Worm (Caenorhabditis elegans): ENCODE data around the gene srd-63.

DNA sequence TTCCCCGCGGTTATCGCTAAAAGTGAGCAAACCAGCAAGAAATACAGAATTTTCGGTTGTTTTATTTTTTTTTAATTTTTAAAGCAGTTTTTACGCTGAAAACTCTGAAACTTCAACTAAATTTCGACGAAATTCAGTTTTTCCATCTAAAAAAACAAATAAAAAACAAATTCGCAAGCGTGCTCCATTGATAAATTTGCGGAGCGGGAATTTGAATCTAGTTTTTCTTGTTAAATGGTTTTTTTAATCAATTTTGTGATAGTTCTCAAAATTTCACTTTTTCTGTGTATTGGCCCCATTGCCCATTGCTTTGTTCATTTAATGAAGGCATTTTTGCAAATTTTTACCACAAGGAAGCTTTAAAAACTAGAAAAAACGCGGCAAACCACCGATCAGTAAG lies 36.8 kb downstream of the srd-63 start:
- no peak for TF ChIP-seq elt-1 (tag; optimal IDR thresholded peaks at IDR 0.05)
- TF ChIP-seq nhr-76 (tag; optimal IDR thresholded peaks at IDR 0.05) = no peak
- TF ChIP-seq tbx-2 (tag; optimal IDR thresholded peaks at IDR 0.05) = no peak
- no peak for TF ChIP-seq nhr-67 (tag; optimal IDR thresholded peaks at IDR 0.05)
- no peak for TF ChIP-seq nhr-11 (tag; optimal IDR thresholded peaks at IDR 0.05)
- no peak for TF ChIP-seq zag-1 (tag; optimal IDR thresholded peaks at IDR 0.05)
